Worm (Caenorhabditis elegans) whole organism, dauer: ENCODE measurements around the gene mbf-1.

ENCODE experiments used
- unc-62 ChIP-seq: sonication (generic microtip); optimal IDR thresholded peaks from 2 replicates; lab custom pipeline; 2017; ENCODE audit warnings: missing biosample characterization, missing genetic modification reagents, missing genetic modification characterization

Gene mbf-1

ce11 chrIV:11489610-11490339 lies 9.6 kb upstream of the mbf-1 start:
- no peak for TF ChIP-seq unc-62 (GFP tag; lab: Kevin White, UChicago)

- no peak for TF ChIP-seq unc-62 (GFP tag; lab: Kevin White, UChicago)
Measured at ce11 chrIV:11489077-11489476, 8.9 kb upstream of the mbf-1 start.

- no peak for TF ChIP-seq unc-62 (GFP tag; lab: Kevin White, UChicago)
Measured at ce11 chrIV:11487889-11488556, 7.9 kb upstream of the mbf-1 start.

ce11 chrIV:11486859-11487258 lies 6.7 kb upstream of the mbf-1 start:
- TF ChIP-seq unc-62 (GFP tag; lab: Kevin White, UChicago): no peak

ce11 chrIV:11479095-11479494 lies 1.1 kb downstream of the mbf-1 start, which contains the start of gene catp-8:
Gene catp-8, minus strand, starts transcription at chrIV:11479251.
- no peak for TF ChIP-seq unc-62 (GFP tag; lab: Kevin White, UChicago)

ce11 chrIV:11475080-11475479 lies 5.1 kb downstream of the mbf-1 start:
- TF ChIP-seq unc-62 (GFP tag; lab: Kevin White, UChicago): no peak

- TF ChIP-seq unc-62 (GFP tag; lab: Kevin White, UChicago): no peak
Measured at ce11 chrIV:11474067-11474466, 6.1 kb downstream of the mbf-1 start.

ce11 chrIV:11472023-11472422 lies 8.1 kb downstream of the mbf-1 start:
- no peak for TF ChIP-seq unc-62 (GFP tag; lab: Kevin White, UChicago)

- no peak for TF ChIP-seq unc-62 (GFP tag; lab: Kevin White, UChicago)
Measured at ce11 chrIV:11469698-11470591, 10.2 kb downstream of the mbf-1 start, which contains the start of the genes C10C6.13 and wht-2. Gene C10C6.13, minus strand, starts transcription at chrIV:11469748. Gene wht-2, plus strand, starts transcription at chrIV:11470436.

- TF ChIP-seq unc-62 (GFP tag; lab: Kevin White, UChicago): no peak
Measured at ce11 chrIV:11467413-11467812, 12.8 kb downstream of the mbf-1 start, which contains the start of gene C10C6.7. Gene C10C6.7, minus strand, starts transcription at chrIV:11467513.

ce11 chrIV:11465125-11465524 lies 15.0 kb downstream of the mbf-1 start, which contains the start of gene C10C6.3:
Gene C10C6.3, minus strand, starts transcription at chrIV:11465225.
- TF ChIP-seq unc-62 (GFP tag; lab: Kevin White, UChicago): no peak

ce11 chrIV:11461335-11461734 lies 18.8 kb downstream of the mbf-1 start:
- no peak for TF ChIP-seq unc-62 (GFP tag; lab: Kevin White, UChicago)

ce11 chrIV:11459684-11460083 lies 20.5 kb downstream of the mbf-1 start, which contains the start of gene npr-3:
Gene npr-3, plus strand, starts transcription at chrIV:11459984.
- TF ChIP-seq unc-62 (GFP tag; lab: Kevin White, UChicago): no peak

- TF ChIP-seq unc-62 (GFP tag; lab: Kevin White, UChicago): no peak
Measured at ce11 chrIV:11458700-11459263, 21.4 kb downstream of the mbf-1 start.

ce11 chrIV:11455824-11456223 lies 24.3 kb downstream of the mbf-1 start:
- TF ChIP-seq unc-62 (GFP tag; lab: Kevin White, UChicago): no peak
